Worm (Caenorhabditis elegans): ENCODE results near the gene R09A8.5.

DNA sequence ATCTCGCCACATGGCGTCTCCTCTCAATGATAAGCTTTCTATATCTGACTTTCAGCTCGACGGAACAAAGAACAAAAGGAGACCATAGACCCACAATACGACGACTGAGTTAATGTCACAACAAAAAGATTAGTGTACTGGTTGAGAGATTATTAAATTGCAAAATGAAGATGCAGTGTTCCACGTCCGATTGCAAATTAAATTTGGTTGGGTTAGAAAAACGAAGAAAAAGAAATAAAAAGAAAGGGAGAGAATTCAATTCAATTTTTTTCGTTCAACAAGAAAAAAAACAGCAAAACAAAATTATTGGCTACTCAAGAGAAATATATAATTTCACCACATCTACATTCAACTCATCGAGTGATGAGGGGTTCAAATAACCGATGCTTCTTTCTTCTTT, 8.9 kb downstream of the R09A8.5 start:
- TF ChIP-seq npax-4 (tag; optimal IDR thresholded peaks at IDR 0.05) (no peak), ceh-24 (tag; optimal IDR thresholded peaks at IDR 0.05) (no peak)

Measured in whole organism, late embryonic.